Worm (Caenorhabditis elegans) whole organism, midembryonic: ENCODE data around the gene inpp-1.

ENCODE experiments used
- T22C8.4 ChIP-seq: fragments of 200-800 bp; sonication (Bioruptor generic); IDR thresholded peaks from 2 replicates; pipeline ENCODE4 v1.3.6; 2022; ENCODE audit warnings: missing genetic modification characterization, missing compliant biosample characterization
- cog-1 ChIP-seq: sonication (generic microtip); optimal IDR thresholded peaks from 2 replicates; lab custom pipeline; 2016; ENCODE audit warnings: missing genetic modification characterization, missing compliant biosample characterization
- flt-1 ChIP-seq: fragments of 200-800 bp; sonication (Bioruptor generic); IDR thresholded peaks from 2 replicates; pipeline ENCODE4 v1.3.6; 2022; ENCODE audit warnings: missing genetic modification characterization, missing compliant biosample characterization
- med-1 ChIP-seq: sonication (generic microtip); optimal IDR thresholded peaks from 2 replicates; lab custom pipeline; 2017; ENCODE audit warnings: missing genetic modification characterization, mild to moderate bottlenecking, missing compliant biosample characterization, antibody characterized with exemption, missing genetic modification reagents; ENCODE audit not compliant: insufficient read depth
- tab-1 ChIP-seq: fragments of 200-800 bp; sonication (Bioruptor generic); IDR thresholded peaks from 2 replicates; pipeline ENCODE4 v1.3.6; 2022; ENCODE audit warnings: missing genetic modification characterization, missing compliant biosample characterization
- ztf-29 ChIP-seq: fragments of 200-800 bp; sonication (Bioruptor generic); IDR thresholded peaks from 2 replicates; pipeline ENCODE4 v1.3.6; 2022; ENCODE audit warnings: missing genetic modification reagents, missing genetic modification characterization, missing compliant biosample characterization

- no peak for TF ChIP-seq tab-1 (GFP tag; lab: Robert Waterston, UW)
- no peak for TF ChIP-seq ztf-29 (GFP tag; lab: Robert Waterston, UW)
- TF ChIP-seq cog-1 (tag; lab: Kevin White, UChicago) = no peak
- TF ChIP-seq T22C8.4 (GFP tag; lab: Robert Waterston, UW) = no peak
- no peak for TF ChIP-seq med-1 (GFP tag; lab: Kevin White, UChicago)
- no peak for TF ChIP-seq flt-1 (GFP tag; lab: Robert Waterston, UW)
Measured at ce11 chrIV:10750041-10750440, 23.7 kb downstream of the inpp-1 start, which contains the start of gene T25B9.1.
